Worm (Caenorhabditis elegans) whole organism, L1 larva: ENCODE data around the gene F26A1.3.

Experiments used
- C04F5.9 ChIP-seq: sonication (generic microtip); optimal IDR thresholded peaks from 2 replicates; lab custom pipeline; 2016; ENCODE audit warnings: missing genetic modification characterization, missing compliant biosample characterization
- C16A3.4 ChIP-seq: fragments of 150-350 bp; optimal IDR thresholded peaks from 2 replicates; lab custom pipeline; 2014; ENCODE audit warnings: missing biosample characterization, missing genetic modification characterization
- C34B4.2 ChIP-seq: sonication (generic microtip); optimal IDR thresholded peaks from 2 replicates; lab custom pipeline; 2017; ENCODE audit warnings: mild to moderate bottlenecking, missing genetic modification characterization, missing compliant biosample characterization
- aha-1 ChIP-seq: fragments of 150-350 bp; optimal IDR thresholded peaks from 2 replicates; lab custom pipeline; 2014; ENCODE audit warnings: missing biosample characterization, missing genetic modification characterization
- aly-2 ChIP-seq: fragments of 150-350 bp; optimal IDR thresholded peaks from 2 replicates; lab custom pipeline; 2014; ENCODE audit warnings: missing biosample characterization, missing genetic modification characterization
- ceh-82 ChIP-seq, 3 experiments: fragments of 150-350 bp in 1 of 3; sonication (generic microtip) in 2 of 3; optimal IDR thresholded peaks; 2 replicates each; lab custom pipeline; 2014 to 2017; ENCODE audit warnings: missing biosample characterization in 3 of 3, missing genetic modification characterization in 3 of 3
- ceh-88 ChIP-seq: fragments of 200-800 bp; sonication (Bioruptor generic); IDR thresholded peaks from 2 replicates; pipeline ENCODE4 v1.3.6; 2022; ENCODE audit warnings: missing genetic modification characterization, missing compliant biosample characterization
- ceh-90 ChIP-seq: sonication (generic microtip); optimal IDR thresholded peaks from 2 replicates; lab custom pipeline; 2016; ENCODE audit warnings: missing genetic modification characterization, missing compliant biosample characterization
- ces-1 ChIP-seq: fragments of 150-350 bp; optimal IDR thresholded peaks from 2 replicates; lab custom pipeline; 2014; ENCODE audit warnings: missing biosample characterization, missing genetic modification reagents, missing genetic modification characterization
- dpl-1 ChIP-seq, 3 experiments: fragments of 150-350 bp in 2 of 3; sonication (generic microtip) in 1 of 3; optimal IDR thresholded peaks; 2 replicates each; lab custom pipeline; 2014 to 2017; ENCODE audit warnings: missing biosample characterization in 3 of 3, missing genetic modification characterization in 3 of 3, missing genetic modification reagents in 3 of 3
- efl-1 ChIP-seq, 4 experiments: fragments of 150-350 bp; optimal IDR thresholded peaks in 3 of 4; peaks in 1 of 4; 1 replicate in 1 of 4; 2 replicates in 3 of 4; lab custom pipeline; 2014; ENCODE audit warnings: missing biosample characterization in 2 of 4, missing genetic modification characterization in 2 of 4, missing genetic modification reagents in 2 of 4
- efl-3 ChIP-seq: fragments of 200-800 bp; sonication (Bioruptor generic); optimal IDR thresholded peaks from 2 replicates; lab custom pipeline; 2018; ENCODE audit warnings: mild to moderate bottlenecking, missing genetic modification characterization, missing compliant biosample characterization
- egl-27 ChIP-seq, 2 experiments: fragments of 150-350 bp in 1 of 2; sonication (generic microtip); optimal IDR thresholded peaks; 3 replicates each; lab custom pipeline; 2017 to 2018; ENCODE audit warnings: missing biosample characterization in 2 of 2, missing genetic modification characterization in 2 of 2, missing genetic modification reagents in 2 of 2
- fkh-10 ChIP-seq: sonication (generic microtip); optimal IDR thresholded peaks from 2 replicates; lab custom pipeline; 2017; ENCODE audit warnings: missing biosample characterization, missing genetic modification reagents, missing genetic modification characterization
- fkh-8 ChIP-seq: sonication (generic microtip); optimal IDR thresholded peaks from 2 replicates; lab custom pipeline; 2016; ENCODE audit warnings: mild to moderate bottlenecking, missing genetic modification characterization, missing compliant biosample characterization
- fos-1 ChIP-seq: fragments of 150-350 bp; optimal IDR thresholded peaks from 2 replicates; lab custom pipeline; 2014; ENCODE audit warnings: missing biosample characterization, missing genetic modification characterization
- grh-1 ChIP-seq: fragments of 200-800 bp; sonication (Bioruptor generic); IDR thresholded peaks from 2 replicates; pipeline ENCODE4 v1.3.6; 2022; ENCODE audit warnings: missing genetic modification reagents, missing genetic modification characterization, missing compliant biosample characterization
- hlh-17 ChIP-seq: fragments of 200-800 bp; sonication (Bioruptor generic); optimal IDR thresholded peaks from 2 replicates; lab custom pipeline; 2018; ENCODE audit warnings: missing genetic modification characterization, mild to moderate bottlenecking, missing compliant biosample characterization, moderate library complexity, borderline replicate concordance
- jun-1 ChIP-seq: fragments of 150-350 bp; optimal IDR thresholded peaks from 2 replicates; lab custom pipeline; 2014; ENCODE audit warnings: missing biosample characterization, missing genetic modification reagents, missing genetic modification characterization
- lin-13 ChIP-seq: fragments of 150-350 bp; optimal IDR thresholded peaks from 2 replicates; lab custom pipeline; 2014; ENCODE audit warnings: missing biosample characterization, missing genetic modification reagents, missing genetic modification characterization
- lin-14 ChIP-seq: fragments of 200-800 bp; sonication (Bioruptor generic); optimal IDR thresholded peaks from 2 replicates; lab custom pipeline; 2018; ENCODE audit warnings: mild to moderate bottlenecking, missing genetic modification characterization, moderate library complexity, missing compliant biosample characterization
- lin-15B ChIP-seq: fragments of 150-350 bp; sonication (generic microtip); optimal IDR thresholded peaks from 3 replicates; lab custom pipeline; 2014; ENCODE audit warnings: missing biosample characterization, missing genetic modification characterization
- lin-35 ChIP-seq, 2 experiments: fragments of 150-350 bp; optimal IDR thresholded peaks; 2 replicates each; lab custom pipeline; 2014; ENCODE audit warnings: missing biosample characterization in 2 of 2, missing genetic modification characterization in 2 of 2, missing genetic modification reagents in 2 of 2
- lin-39 ChIP-seq: fragments of 150-350 bp; optimal IDR thresholded peaks from 2 replicates; lab custom pipeline; 2014; ENCODE audit warnings: missing biosample characterization, missing genetic modification reagents, missing genetic modification characterization
- lsy-2 ChIP-seq, 2 experiments: fragments of 150-350 bp; optimal IDR thresholded peaks; 2 replicates each; lab custom pipeline; 2014; ENCODE audit warnings: missing biosample characterization in 2 of 2, missing genetic modification characterization in 2 of 2
- mab-9 ChIP-seq: fragments of 200-800 bp; sonication (Bioruptor generic); IDR thresholded peaks from 2 replicates; pipeline ENCODE4 v1.3.6; 2022; ENCODE audit warnings: missing genetic modification reagents, missing genetic modification characterization, missing compliant biosample characterization
- mdl-1 ChIP-seq, 2 experiments: fragments of 150-350 bp; optimal IDR thresholded peaks; 2 replicates each; lab custom pipeline; 2014 to 2017; ENCODE audit warnings: missing biosample characterization in 2 of 2, missing genetic modification characterization in 2 of 2, inconsistent platforms in 1 of 2
- mep-1 ChIP-seq: fragments of 150-350 bp; optimal IDR thresholded peaks from 2 replicates; lab custom pipeline; 2014; ENCODE audit warnings: missing biosample characterization, missing genetic modification characterization
- nhr-11 ChIP-seq: fragments of 150-350 bp; optimal IDR thresholded peaks from 2 replicates; lab custom pipeline; 2014; ENCODE audit warnings: missing biosample characterization, missing genetic modification characterization
- nhr-20 ChIP-seq: sonication (generic microtip); optimal IDR thresholded peaks from 2 replicates; lab custom pipeline; 2016; ENCODE audit warnings: mild to moderate bottlenecking, missing genetic modification characterization, missing compliant biosample characterization
- nhr-28 ChIP-seq: fragments of 150-350 bp; optimal IDR thresholded peaks from 2 replicates; lab custom pipeline; 2014; ENCODE audit warnings: missing biosample characterization, missing genetic modification characterization
- nhr-71 ChIP-seq: sonication (generic microtip); optimal IDR thresholded peaks from 2 replicates; lab custom pipeline; 2016; ENCODE audit warnings: mild to moderate bottlenecking, missing genetic modification characterization, moderate library complexity, missing compliant biosample characterization
- nhr-76 ChIP-seq: sonication (generic microtip); optimal IDR thresholded peaks from 2 replicates; lab custom pipeline; 2017; ENCODE audit warnings: missing biosample characterization, missing genetic modification characterization
- nhr-90 ChIP-seq: sonication (generic microtip); optimal IDR thresholded peaks from 2 replicates; lab custom pipeline; 2016; ENCODE audit warnings: mild to moderate bottlenecking, missing genetic modification characterization, missing compliant biosample characterization; ENCODE audit not compliant: poor library complexity
- pax-3 ChIP-seq: fragments of 200-800 bp; sonication (Bioruptor generic); optimal IDR thresholded peaks from 2 replicates; lab custom pipeline; 2018; ENCODE audit warnings: mild to moderate bottlenecking, missing genetic modification characterization, moderate library complexity, missing compliant biosample characterization
- pqm-1 ChIP-seq: sonication (generic microtip); optimal IDR thresholded peaks from 3 replicates; lab custom pipeline; 2017; ENCODE audit warnings: missing biosample characterization, missing genetic modification characterization
- rnt-1 ChIP-seq: sonication (generic microtip); optimal IDR thresholded peaks from 2 replicates; lab custom pipeline; 2016; ENCODE audit warnings: mild to moderate bottlenecking, missing genetic modification characterization, moderate library complexity, missing compliant biosample characterization
- skn-1 ChIP-seq: fragments of 150-350 bp; optimal IDR thresholded peaks from 2 replicates; lab custom pipeline; 2014; ENCODE audit warnings: missing biosample characterization, missing genetic modification characterization
- snpc-4 ChIP-seq: fragments of 150-350 bp; optimal IDR thresholded peaks from 2 replicates; lab custom pipeline; 2014; ENCODE audit warnings: missing biosample characterization, missing genetic modification characterization
- snu-23 ChIP-seq: sonication (generic microtip); optimal IDR thresholded peaks from 2 replicates; lab custom pipeline; 2016; ENCODE audit warnings: missing genetic modification characterization, missing compliant biosample characterization
- sox-4 ChIP-seq: sonication (generic microtip); optimal IDR thresholded peaks from 2 replicates; lab custom pipeline; 2016; ENCODE audit warnings: missing genetic modification characterization, missing compliant biosample characterization
- sptf-1 ChIP-seq: fragments of 150-350 bp; optimal IDR thresholded peaks from 2 replicates; lab custom pipeline; 2014; ENCODE audit warnings: missing biosample characterization, missing genetic modification characterization
- sup-37 ChIP-seq: fragments of 200-800 bp; sonication (Bioruptor generic); optimal IDR thresholded peaks from 2 replicates; lab custom pipeline; 2018; ENCODE audit warnings: mild to moderate bottlenecking, missing genetic modification characterization, missing compliant biosample characterization
- swsn-7 ChIP-seq: sonication (generic microtip); optimal IDR thresholded peaks from 2 replicates; lab custom pipeline; 2016; ENCODE audit warnings: missing genetic modification characterization, missing compliant biosample characterization
- tlp-1 ChIP-seq: fragments of 150-350 bp; optimal IDR thresholded peaks from 2 replicates; lab custom pipeline; 2014; ENCODE audit warnings: missing biosample characterization, missing genetic modification characterization
- unc-62 ChIP-seq: fragments of 150-350 bp; optimal IDR thresholded peaks from 2 replicates; lab custom pipeline; 2014; ENCODE audit warnings: missing biosample characterization, missing genetic modification reagents, missing genetic modification characterization
- unc-86 ChIP-seq: sonication (generic microtip); optimal IDR thresholded peaks from 2 replicates; lab custom pipeline; 2016; ENCODE audit warnings: missing genetic modification characterization, missing compliant biosample characterization
- unc-98 ChIP-seq: fragments of 200-800 bp; sonication (Bioruptor generic); IDR thresholded peaks from 2 replicates; pipeline ENCODE4 v1.3.6; 2022; ENCODE audit warnings: missing genetic modification characterization, missing compliant biosample characterization
- vab-15 ChIP-seq: sonication (generic microtip); optimal IDR thresholded peaks from 2 replicates; lab custom pipeline; 2017; ENCODE audit warnings: missing genotype, mild to moderate bottlenecking, missing genetic modification characterization, missing compliant biosample characterization
- xbp-1 ChIP-seq: sonication (generic microtip); optimal IDR thresholded peaks from 2 replicates; lab custom pipeline; 2016; ENCODE audit warnings: missing genetic modification characterization, missing compliant biosample characterization
- zag-1 ChIP-seq: fragments of 150-350 bp; optimal IDR thresholded peaks from 2 replicates; lab custom pipeline; 2014; ENCODE audit warnings: missing biosample characterization, missing genetic modification characterization
- zip-4 ChIP-seq: fragments of 200-800 bp; sonication (Bioruptor generic); optimal IDR thresholded peaks from 2 replicates; lab custom pipeline; 2018; ENCODE audit warnings: mild to moderate bottlenecking, missing genetic modification characterization, moderate library complexity, missing compliant biosample characterization
- ztf-11 ChIP-seq, 2 experiments: sonication (generic microtip); optimal IDR thresholded peaks; 2 replicates each; lab custom pipeline; 2016 to 2017; ENCODE audit warnings: missing genetic modification characterization in 2 of 2, missing biosample characterization in 1 of 2, missing compliant biosample characterization in 1 of 2
- ztf-4 ChIP-seq: fragments of 150-350 bp; optimal IDR thresholded peaks from 2 replicates; lab custom pipeline; 2014; ENCODE audit warnings: missing biosample characterization, missing genetic modification characterization

The F26A1.3 gene

DNA sequence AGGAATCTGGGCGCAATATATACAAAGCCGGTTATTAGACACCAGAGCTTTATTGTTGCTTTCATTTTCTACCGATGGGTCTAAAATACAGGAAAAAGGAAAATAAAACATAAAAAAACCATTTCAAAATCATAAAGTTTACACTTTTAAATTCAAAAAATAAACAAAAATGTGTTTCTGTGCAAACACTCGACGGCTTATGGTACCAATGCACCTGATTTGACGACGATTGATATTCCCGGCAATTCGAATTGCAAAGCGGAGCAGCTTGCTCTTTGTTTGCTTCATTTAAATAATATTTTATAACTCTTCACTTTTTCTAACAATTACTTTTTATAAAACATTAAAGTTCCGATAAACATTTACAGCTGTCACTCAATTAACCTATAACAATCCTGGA is 23.4 kb downstream of the F26A1.3 start, which contains the start of gene F26A1.1 (continued):
- TF ChIP-seq nhr-90 (tag; lab: Kevin White, UChicago) (peak; percentile 7), lin-39 (tag; lab: Kevin White, UChicago) (no peak), lin-35 (GFP tag; optimal IDR thresholded peaks at IDR 0.05; lab: Kevin White, UChicago) (peak; percentile 57 to 68), pax-3 (no peak), snu-23 (GFP tag; lab: Kevin White, UChicago) (peak; percentile 41), ztf-4 (tag; lab: Kevin White, UChicago) (no peak), ceh-90 (tag; lab: Kevin White, UChicago) (no peak), grh-1 (GFP tag; lab: Robert Waterston, UW) (no peak), fos-1 (no peak), unc-62 (GFP tag; lab: Kevin White, UChicago) (no peak), nhr-20 (no peak), jun-1 (no peak), skn-1 (tag; lab: Kevin White, UChicago) (peak; percentile 14), ceh-88 (no peak), ztf-11 (tag; optimal IDR thresholded peaks at IDR 0.05; lab: Kevin White, UChicago) (no peak), lin-14 (GFP tag; lab: Kevin White, UChicago) (no peak), nhr-76 (tag; lab: Kevin White, UChicago) (no peak), xbp-1 (tag; lab: Kevin White, UChicago) (no peak), lin-15B (tag; lab: Kevin White, UChicago) (no peak), sox-4 (no peak), unc-98 (no peak), dpl-1 (GFP tag; optimal IDR thresholded peaks at IDR 0.05; lab: Kevin White, UChicago) (peak; percentile 56 to 76 (median 70)), zag-1 (tag; lab: Kevin White, UChicago) (no peak), lsy-2 (tag; optimal IDR thresholded peaks at IDR 0.05; lab: Kevin White, UChicago) (peak; percentile 50 to 67), rnt-1 (tag; lab: Kevin White, UChicago) (peak; percentile 4), aha-1 (tag; lab: Kevin White, UChicago) (no peak), efl-1 (optimal IDR thresholded peaks at IDR 0.05; lab: Kevin White, UChicago) (peak; percentile 20 to 65), efl-1 (GFP tag; optimal IDR thresholded peaks at IDR 0.05 in 1 of 2; lab: Kevin White, UChicago) (peak; percentile 76 to 96), efl-3 (GFP tag; lab: Kevin White, UChicago) (no peak), sptf-1 (tag; lab: Kevin White, UChicago) (no peak), nhr-11 (tag; lab: Kevin White, UChicago) (no peak), sup-37 (no peak), tlp-1 (tag; lab: Kevin White, UChicago) (no peak), nhr-28 (tag; lab: Kevin White, UChicago) (no peak), mdl-1 (tag; optimal IDR thresholded peaks at IDR 0.05; lab: Kevin White, UChicago) (no peak), C16A3.4 (peak; percentile 23), zip-4 (no peak), aly-2 (tag; lab: Kevin White, UChicago) (no peak), C04F5.9 (tag; lab: Kevin White, UChicago) (no peak), swsn-7 (tag; lab: Kevin White, UChicago) (no peak), snpc-4 (tag; lab: Kevin White, UChicago) (no peak), ceh-82 (tag; optimal IDR thresholded peaks at IDR 0.05; lab: Kevin White, UChicago) (peak in 1 of 3 experiments; percentile 6), unc-86 (no peak), fkh-8 (no peak), ces-1 (GFP tag; lab: Kevin White, UChicago) (no peak), hlh-17 (GFP tag; lab: Kevin White, UChicago) (no peak), vab-15 (tag; lab: Kevin White, UChicago) (no peak), lin-13 (GFP tag; lab: Kevin White, UChicago) (no peak), egl-27 (tag; optimal IDR thresholded peaks at IDR 0.05; lab: Kevin White, UChicago) (no peak), pqm-1 (tag; lab: Kevin White, UChicago) (no peak), nhr-71 (peak; percentile 22), fkh-10 (GFP tag; lab: Kevin White, UChicago) (no peak), mab-9 (GFP tag; lab: Robert Waterston, UW) (no peak), C34B4.2 (tag; lab: Kevin White, UChicago) (no peak), mep-1 (tag; lab: Kevin White, UChicago) (no peak)
